Worm (Caenorhabditis elegans) whole organism, late embryonic: ENCODE results near the gene ptp-4A2.

Source experiments
- K02D7.2 ChIP-seq: sonication (generic microtip); optimal IDR thresholded peaks from 2 replicates; lab custom pipeline; 2017; ENCODE audit warnings: mild to moderate bottlenecking, missing genetic modification characterization, missing compliant biosample characterization
- K09A11.1 ChIP-seq: sonication (generic microtip); optimal IDR thresholded peaks from 2 replicates; lab custom pipeline; 2017; ENCODE audit warnings: antibody characterized with exemption, mild to moderate bottlenecking, missing genetic modification characterization, missing compliant biosample characterization; ENCODE audit not compliant: insufficient read depth
- Y22D7AL.16 ChIP-seq: sonication (generic microtip); optimal IDR thresholded peaks from 2 replicates; lab custom pipeline; 2016; ENCODE audit warnings: missing genetic modification characterization, missing compliant biosample characterization
- ahr-1 ChIP-seq: sonication (generic microtip); optimal IDR thresholded peaks from 2 replicates; lab custom pipeline; 2016; ENCODE audit warnings: missing genetic modification characterization, missing compliant biosample characterization
- ama-1 ChIP-seq: fragments of 150-350 bp; optimal IDR thresholded peaks from 2 replicates; lab custom pipeline; 2014
- ceh-14 ChIP-seq: sonication (generic microtip); optimal IDR thresholded peaks from 2 replicates; lab custom pipeline; 2016; ENCODE audit warnings: missing genotype, missing genetic modification characterization, missing compliant biosample characterization
- ceh-18 ChIP-seq: sonication (generic microtip); optimal IDR thresholded peaks from 2 replicates; lab custom pipeline; 2016; ENCODE audit warnings: missing genetic modification characterization, missing compliant biosample characterization
- ceh-19 ChIP-seq: fragments of 200-800 bp; sonication (Bioruptor generic); optimal IDR thresholded peaks from 2 replicates; lab custom pipeline; 2018; ENCODE audit warnings: mild to moderate bottlenecking, missing genetic modification characterization, missing compliant biosample characterization
- ceh-2 ChIP-seq: sonication (generic microtip); optimal IDR thresholded peaks from 2 replicates; lab custom pipeline; 2016; ENCODE audit warnings: missing genotype, missing genetic modification characterization, missing compliant biosample characterization
- ceh-22 ChIP-seq: sonication (generic microtip); optimal IDR thresholded peaks from 2 replicates; lab custom pipeline; 2017; ENCODE audit warnings: missing biosample characterization, missing genetic modification characterization
- ceh-24 ChIP-seq: sonication (generic microtip); optimal IDR thresholded peaks from 2 replicates; lab custom pipeline; 2016; ENCODE audit warnings: mild to moderate bottlenecking, missing genetic modification characterization, missing compliant biosample characterization
- ceh-30 ChIP-seq: fragments of 150-350 bp; optimal IDR thresholded peaks from 2 replicates; lab custom pipeline; 2014; ENCODE audit warnings: missing biosample characterization, missing genetic modification characterization
- ceh-31 ChIP-seq: sonication (generic microtip); optimal IDR thresholded peaks from 2 replicates; lab custom pipeline; 2016; ENCODE audit warnings: missing genetic modification characterization, missing compliant biosample characterization
- ceh-34 ChIP-seq: sonication (generic microtip); optimal IDR thresholded peaks from 2 replicates; lab custom pipeline; 2016; ENCODE audit warnings: mild to moderate bottlenecking, missing genetic modification characterization, missing compliant biosample characterization
- ceh-45 ChIP-seq: fragments of 200-800 bp; sonication (Bioruptor generic); IDR thresholded peaks from 2 replicates; pipeline ENCODE4 v1.3.6; 2022; ENCODE audit warnings: missing genetic modification reagents, missing genetic modification characterization, missing compliant biosample characterization
- ceh-48 ChIP-seq: sonication (generic microtip); optimal IDR thresholded peaks from 2 replicates; lab custom pipeline; 2016; ENCODE audit warnings: missing genetic modification characterization, inconsistent platforms, missing compliant biosample characterization
- ceh-6 ChIP-seq: fragments of 200-800 bp; sonication (Bioruptor generic); optimal IDR thresholded peaks from 2 replicates; lab custom pipeline; 2018; ENCODE audit warnings: mild to moderate bottlenecking, missing genetic modification characterization, missing compliant biosample characterization
- ceh-9 ChIP-seq: sonication (generic microtip); optimal IDR thresholded peaks from 2 replicates; lab custom pipeline; 2016; ENCODE audit warnings: mild to moderate bottlenecking, missing genetic modification characterization, inconsistent platforms, missing compliant biosample characterization
- che-1 ChIP-seq: sonication (generic microtip); optimal IDR thresholded peaks from 2 replicates; lab custom pipeline; 2016; ENCODE audit warnings: mild to moderate bottlenecking, missing genetic modification characterization, missing compliant biosample characterization
- dmd-4 ChIP-seq: sonication (generic microtip); optimal IDR thresholded peaks from 2 replicates; lab custom pipeline; 2016; ENCODE audit warnings: borderline replicate concordance, missing genetic modification characterization, missing compliant biosample characterization
- dve-1 ChIP-seq: sonication (generic microtip); optimal IDR thresholded peaks from 2 replicates; lab custom pipeline; 2017; ENCODE audit warnings: antibody characterized with exemption, mild to moderate bottlenecking, missing genetic modification characterization, missing compliant biosample characterization
- elt-2 ChIP-seq: sonication (generic microtip); optimal IDR thresholded peaks from 2 replicates; lab custom pipeline; 2016; ENCODE audit warnings: missing genetic modification reagents, missing genetic modification characterization, missing compliant biosample characterization
- elt-4 ChIP-seq: sonication (generic microtip); optimal IDR thresholded peaks from 2 replicates; lab custom pipeline; 2016; ENCODE audit warnings: missing genetic modification characterization, missing compliant biosample characterization
- ets-4 ChIP-seq: sonication (generic microtip); optimal IDR thresholded peaks from 2 replicates; lab custom pipeline; 2016; ENCODE audit warnings: missing genetic modification characterization, missing compliant biosample characterization
- fkh-10 ChIP-seq: fragments of 150-350 bp; optimal IDR thresholded peaks from 2 replicates; lab custom pipeline; 2014; ENCODE audit warnings: missing biosample characterization, missing genetic modification reagents, missing genetic modification characterization
- gmeb-2 ChIP-seq: sonication (generic microtip); optimal IDR thresholded peaks from 2 replicates; lab custom pipeline; 2016; ENCODE audit warnings: missing genetic modification characterization, inconsistent platforms, missing compliant biosample characterization
- hlh-15 ChIP-seq: sonication (generic microtip); optimal IDR thresholded peaks from 2 replicates; lab custom pipeline; 2016; ENCODE audit warnings: missing genetic modification characterization, missing compliant biosample characterization
- hlh-30 ChIP-seq: sonication (generic microtip); optimal IDR thresholded peaks from 2 replicates; lab custom pipeline; 2017; ENCODE audit warnings: antibody characterized with exemption, missing genetic modification characterization, missing compliant biosample characterization; ENCODE audit not compliant: insufficient read depth
- hlh-6 ChIP-seq: sonication (generic microtip); optimal IDR thresholded peaks from 2 replicates; lab custom pipeline; 2016; ENCODE audit warnings: missing genotype, missing genetic modification characterization, missing compliant biosample characterization
- hlh-8 ChIP-seq: sonication (generic microtip); optimal IDR thresholded peaks from 2 replicates; lab custom pipeline; 2016; ENCODE audit warnings: missing genotype, missing genetic modification characterization, missing compliant biosample characterization
- lim-6 ChIP-seq: sonication (generic microtip); optimal IDR thresholded peaks from 2 replicates; lab custom pipeline; 2016; ENCODE audit warnings: missing genetic modification characterization, missing compliant biosample characterization
- lin-11 ChIP-seq: fragments of 200-800 bp; sonication (Bioruptor generic); optimal IDR thresholded peaks from 2 replicates; lab custom pipeline; 2018; ENCODE audit warnings: mild to moderate bottlenecking, missing genetic modification characterization, missing compliant biosample characterization
- madf-2 ChIP-seq: sonication (generic microtip); optimal IDR thresholded peaks from 2 replicates; lab custom pipeline; 2017; ENCODE audit warnings: missing genetic modification characterization, missing compliant biosample characterization
- mec-3 ChIP-seq: sonication (generic microtip); optimal IDR thresholded peaks from 2 replicates; lab custom pipeline; 2016; ENCODE audit warnings: borderline replicate concordance, missing genetic modification characterization, missing compliant biosample characterization
- nfya-1 ChIP-seq: sonication (generic microtip); optimal IDR thresholded peaks from 2 replicates; lab custom pipeline; 2017; ENCODE audit warnings: missing genetic modification characterization, mild to moderate bottlenecking, missing compliant biosample characterization, antibody characterized with exemption, moderate library complexity
- nhr-11 ChIP-seq: fragments of 150-350 bp; optimal IDR thresholded peaks from 2 replicates; lab custom pipeline; 2014; ENCODE audit warnings: missing biosample characterization, missing genetic modification characterization
- nhr-232 ChIP-seq: sonication (generic microtip); optimal IDR thresholded peaks from 2 replicates; lab custom pipeline; 2016; ENCODE audit warnings: missing genetic modification characterization, missing compliant biosample characterization
- odd-2 ChIP-seq: sonication (generic microtip); optimal IDR thresholded peaks from 2 replicates; lab custom pipeline; 2017; ENCODE audit warnings: antibody characterized with exemption, mild to moderate bottlenecking, missing genetic modification characterization, missing compliant biosample characterization
- pag-3 ChIP-seq: sonication (generic microtip); optimal IDR thresholded peaks from 2 replicates; lab custom pipeline; 2016; ENCODE audit warnings: missing compliant biosample characterization, missing genetic modification characterization, borderline replicate concordance
- pax-1 ChIP-seq: fragments of 150-350 bp; optimal IDR thresholded peaks from 2 replicates; lab custom pipeline; 2014; ENCODE audit warnings: missing biosample characterization, missing genetic modification characterization
- pha-2 ChIP-seq: sonication (generic microtip); optimal IDR thresholded peaks from 2 replicates; lab custom pipeline; 2017; ENCODE audit warnings: mild to moderate bottlenecking, missing genetic modification characterization, missing compliant biosample characterization
- pha-4 ChIP-seq: fragments of 150-350 bp; optimal IDR thresholded peaks from 2 replicates; lab custom pipeline; 2018; ENCODE audit warnings: missing biosample characterization, missing genetic modification reagents, missing genetic modification characterization
- pqm-1 ChIP-seq: sonication (generic microtip); optimal IDR thresholded peaks from 2 replicates; lab custom pipeline; 2016; ENCODE audit warnings: missing genetic modification characterization, missing compliant biosample characterization
- pros-1 ChIP-seq: fragments of 150-350 bp; optimal IDR thresholded peaks from 2 replicates; lab custom pipeline; 2014; ENCODE audit warnings: missing biosample characterization, missing genetic modification reagents, missing genetic modification characterization
- ref-2 ChIP-seq: sonication (generic microtip); optimal IDR thresholded peaks from 2 replicates; lab custom pipeline; 2016; ENCODE audit warnings: missing genetic modification characterization, missing compliant biosample characterization
- rnt-1 ChIP-seq: sonication (generic microtip); optimal IDR thresholded peaks from 2 replicates; lab custom pipeline; 2016; ENCODE audit warnings: missing genetic modification characterization, missing compliant biosample characterization
- sdc-2 ChIP-seq: sonication (generic microtip); optimal IDR thresholded peaks from 2 replicates; lab custom pipeline; 2016; ENCODE audit warnings: missing genotype, missing genetic modification characterization, missing compliant biosample characterization
- sox-2 ChIP-seq: fragments of 200-800 bp; sonication (Bioruptor generic); IDR thresholded peaks from 2 replicates; pipeline ENCODE4 v1.3.6; 2022; ENCODE audit warnings: missing genetic modification reagents, missing genetic modification characterization, missing compliant biosample characterization
- ttx-3 ChIP-seq: sonication (generic microtip); optimal IDR thresholded peaks from 2 replicates; lab custom pipeline; 2016; ENCODE audit warnings: missing genetic modification reagents, missing genetic modification characterization, missing compliant biosample characterization
- unc-3 ChIP-seq, 2 experiments: fragments of 200-800 bp in 1 of 2; sonication (Bioruptor generic) in 1 of 2; sonication (generic microtip) in 1 of 2; conservative IDR thresholded peaks in 1 of 2; optimal IDR thresholded peaks in 1 of 2; 2 replicates each; pipeline versions ENCODE4 v1.3.6 to Lab custom; 2016 to 2022; ENCODE audit warnings: missing compliant biosample characterization in 2 of 2, missing genetic modification characterization in 2 of 2, missing genetic modification reagents in 1 of 2
- unc-42 ChIP-seq: sonication (generic microtip); optimal IDR thresholded peaks from 2 replicates; lab custom pipeline; 2016; ENCODE audit warnings: missing genotype, missing genetic modification characterization, missing compliant biosample characterization
- unc-55 ChIP-seq: sonication (generic microtip); optimal IDR thresholded peaks from 2 replicates; lab custom pipeline; 2017; ENCODE audit warnings: missing biosample characterization, missing genetic modification reagents, missing genetic modification characterization
- unc-86 ChIP-seq: sonication (generic microtip); optimal IDR thresholded peaks from 2 replicates; lab custom pipeline; 2016; ENCODE audit warnings: missing genetic modification characterization, missing compliant biosample characterization
- zip-5 ChIP-seq: sonication (generic microtip); optimal IDR thresholded peaks from 2 replicates; lab custom pipeline; 2016; ENCODE audit warnings: missing genetic modification characterization, missing compliant biosample characterization

ptp-4A2 gene

DNA sequence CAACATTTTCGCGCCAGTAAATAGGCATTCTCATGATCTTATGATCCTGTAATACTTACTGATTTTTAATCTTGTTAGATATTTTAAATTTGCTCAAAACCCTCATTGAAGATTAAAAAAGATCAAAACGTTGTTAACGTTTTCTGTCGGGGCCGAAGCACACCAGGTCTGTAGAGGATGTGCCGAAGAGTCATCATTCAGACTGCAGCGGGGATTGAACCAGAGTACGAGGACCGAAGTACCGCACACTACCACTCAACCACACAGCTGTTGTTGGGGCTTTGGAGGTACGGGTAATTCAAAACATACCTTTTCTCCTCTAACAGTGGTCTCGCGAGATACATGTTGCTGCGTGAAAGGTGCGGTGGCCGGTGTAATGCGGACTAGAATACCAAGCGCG, 28.8 kb downstream of the ptp-4A2 start:
- peak; percentile 1 for TF ChIP-seq ceh-31
- TF ChIP-seq ceh-34 (tag; lab: Kevin White, UChicago): peak; percentile 15
- no peak for TF ChIP-seq hlh-15 (tag; lab: Kevin White, UChicago)
- TF ChIP-seq madf-2 (tag; lab: Kevin White, UChicago): peak; percentile 43
- TF ChIP-seq dmd-4 (tag; lab: Kevin White, UChicago): no peak
- peak; percentile 29 for TF ChIP-seq K09A11.1
- TF ChIP-seq gmeb-2: peak; percentile 38
- TF ChIP-seq ceh-14: no peak
- TF ChIP-seq ceh-30 (tag; lab: Kevin White, UChicago): no peak
- TF ChIP-seq nhr-11 (tag; lab: Kevin White, UChicago): no peak
- no peak for TF ChIP-seq fkh-10 (GFP tag; lab: Kevin White, UChicago)
- no peak for TF ChIP-seq pqm-1
- TF ChIP-seq ama-1: no peak
- TF ChIP-seq ceh-24 (tag; lab: Kevin White, UChicago): no peak
- TF ChIP-seq lim-6 (tag; lab: Kevin White, UChicago): no peak
- TF ChIP-seq nhr-232 (tag; lab: Kevin White, UChicago): peak; percentile 38
- TF ChIP-seq pax-1 (tag; lab: Kevin White, UChicago): no peak
- TF ChIP-seq che-1: peak; percentile 58
- TF ChIP-seq sox-2 (GFP tag; lab: Robert Waterston, UW): no peak
- peak; percentile 74 for TF ChIP-seq ceh-6 (GFP tag; lab: Kevin White, UChicago)
- no peak for TF ChIP-seq ceh-2 (tag; lab: Kevin White, UChicago)
- no peak for TF ChIP-seq unc-86 (tag; lab: Kevin White, UChicago)
- TF ChIP-seq odd-2: no peak
- TF ChIP-seq pros-1: no peak
- TF ChIP-seq hlh-8 (tag; lab: Kevin White, UChicago): peak; percentile 14
- no peak for TF ChIP-seq ceh-9 (tag; lab: Kevin White, UChicago)
- no peak for TF ChIP-seq ceh-45 (GFP tag; lab: Robert Waterston, UW)
- TF ChIP-seq pha-4 (tag; lab: Kevin White, UChicago): no peak
- peak; percentile 38 for TF ChIP-seq rnt-1 (tag; lab: Kevin White, UChicago)
- peak; percentile 74 for TF ChIP-seq sdc-2 (tag; lab: Kevin White, UChicago)
- TF ChIP-seq ahr-1 (tag; lab: Kevin White, UChicago): no peak
- no peak for TF ChIP-seq pha-2 (tag; lab: Kevin White, UChicago)
- TF ChIP-seq nfya-1 (tag; lab: Kevin White, UChicago): peak; percentile 11
- no peak for TF ChIP-seq dve-1 (tag; lab: Kevin White, UChicago)
- no peak for TF ChIP-seq pag-3 (tag; lab: Kevin White, UChicago)
- no peak for TF ChIP-seq ceh-19
- no peak for TF ChIP-seq unc-42 (tag; lab: Kevin White, UChicago)
- no peak for TF ChIP-seq Y22D7AL.16 (tag; lab: Kevin White, UChicago)
- peak; percentile 30 for TF ChIP-seq ref-2
- TF ChIP-seq lin-11: no peak
- no peak for TF ChIP-seq K02D7.2 (tag; lab: Kevin White, UChicago)
- TF ChIP-seq elt-4 (tag; lab: Kevin White, UChicago): no peak
- TF ChIP-seq unc-3 (GFP tag; conservative IDR thresholded peaks at IDR 0.05; lab: Robert Waterston, UW): no peak
- TF ChIP-seq unc-3 (tag; optimal IDR thresholded peaks at IDR 0.05; lab: Kevin White, UChicago): no peak
- TF ChIP-seq ceh-18 (tag; lab: Kevin White, UChicago): no peak
- peak; percentile 41 for TF ChIP-seq elt-2 (tag; lab: Kevin White, UChicago)
- TF ChIP-seq ceh-22 (tag; lab: Kevin White, UChicago): no peak
- peak; percentile 53 for TF ChIP-seq ttx-3 (tag; lab: Kevin White, UChicago)
- no peak for TF ChIP-seq mec-3 (tag; lab: Kevin White, UChicago)
- TF ChIP-seq zip-5 (tag; lab: Kevin White, UChicago): no peak
- TF ChIP-seq hlh-6 (tag; lab: Kevin White, UChicago): peak; percentile 53
- TF ChIP-seq ceh-48 (tag; lab: Kevin White, UChicago): no peak
- no peak for TF ChIP-seq unc-55 (GFP tag; lab: Kevin White, UChicago)
- TF ChIP-seq ets-4 (tag; lab: Kevin White, UChicago): no peak
- TF ChIP-seq hlh-30 (tag; lab: Kevin White, UChicago): no peak
